Worm (Caenorhabditis elegans): Measurements from ENCODE around the gene R04A9.9.

Gene R04A9.9

ce11 chrX:390469-390868 lies at the start of gene R04A9.9:
TSS of gene R04A9.9 (minus strand) at chrX:390569.
- no peak for TF ChIP-seq lin-13 (GFP tag; optimal IDR thresholded peaks at IDR 0.05)
- no peak for TF ChIP-seq elt-3 (tag; optimal IDR thresholded peaks at IDR 0.05)
- TF ChIP-seq zag-1 (tag; optimal IDR thresholded peaks at IDR 0.05), result no peak
- no peak for TF ChIP-seq ztf-1 (GFP tag; conservative IDR thresholded peaks at IDR 0.05)
- no peak for TF ChIP-seq elt-1 (tag; optimal IDR thresholded peaks at IDR 0.05)
- TF ChIP-seq sma-9 (GFP tag; optimal IDR thresholded peaks at IDR 0.05), result no peak
- TF ChIP-seq sma-9 (tag; optimal IDR thresholded peaks at IDR 0.05), result no peak
- no peak for TF ChIP-seq blmp-1 (tag; optimal IDR thresholded peaks at IDR 0.05; ENCODE audit: insufficient read depth)
- no peak for TF ChIP-seq egl-27 (tag; optimal IDR thresholded peaks at IDR 0.05)
- no peak for TF ChIP-seq ZK546.5 (tag; optimal IDR thresholded peaks at IDR 0.05)
- TF ChIP-seq sma-3 (GFP tag; optimal IDR thresholded peaks at IDR 0.05), result no peak
- no peak for TF ChIP-seq R02D3.7 (tag; optimal IDR thresholded peaks at IDR 0.05)
- no peak for TF ChIP-seq lsy-2 (tag; optimal IDR thresholded peaks at IDR 0.05)
- no peak for TF ChIP-seq ama-1 (optimal IDR thresholded peaks at IDR 0.05)
- TF ChIP-seq ztf-11 (tag; optimal IDR thresholded peaks at IDR 0.05), result no peak
- no peak for TF ChIP-seq dmd-4 (tag; optimal IDR thresholded peaks at IDR 0.05)
- TF ChIP-seq aly-2 (tag; optimal IDR thresholded peaks at IDR 0.05), result no peak
- TF ChIP-seq unc-39 (tag; optimal IDR thresholded peaks at IDR 0.05), result no peak
- TF ChIP-seq lin-39 (tag; optimal IDR thresholded peaks at IDR 0.05), result no peak

DNA sequence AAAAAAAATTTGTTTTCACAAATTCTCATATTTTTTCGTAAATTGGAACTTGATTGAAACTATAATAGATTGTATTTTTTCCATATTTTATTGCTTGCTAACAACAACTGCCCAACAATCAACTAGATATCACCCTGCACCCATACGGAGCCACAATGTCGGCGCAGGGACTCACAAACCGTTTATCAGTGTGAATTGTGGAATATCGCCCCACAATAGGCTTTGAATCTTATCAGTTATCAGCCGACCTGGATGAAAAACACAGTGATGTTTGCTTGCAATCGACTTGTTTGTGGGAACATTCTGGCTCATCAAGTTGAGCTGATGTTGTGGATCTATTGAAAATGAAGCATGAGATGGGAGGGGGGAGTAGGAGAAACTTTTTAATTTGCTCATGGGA lies 48.7 kb upstream of the R04A9.9 start:
- TF ChIP-seq fos-1 (tag; optimal IDR thresholded peaks at IDR 0.05) (no peak), sma-9 (GFP tag; optimal IDR thresholded peaks at IDR 0.05) (peak; percentile 15), sma-9 (tag; optimal IDR thresholded peaks at IDR 0.05) (no peak)

- peak; percentile 39 for TF ChIP-seq fos-1 (tag; optimal IDR thresholded peaks at IDR 0.05)
- no peak for TF ChIP-seq ztf-11 (tag; optimal IDR thresholded peaks at IDR 0.05)
Observed at ce11 chrX:438396-438795, 48.0 kb upstream of the R04A9.9 start.

DNA sequence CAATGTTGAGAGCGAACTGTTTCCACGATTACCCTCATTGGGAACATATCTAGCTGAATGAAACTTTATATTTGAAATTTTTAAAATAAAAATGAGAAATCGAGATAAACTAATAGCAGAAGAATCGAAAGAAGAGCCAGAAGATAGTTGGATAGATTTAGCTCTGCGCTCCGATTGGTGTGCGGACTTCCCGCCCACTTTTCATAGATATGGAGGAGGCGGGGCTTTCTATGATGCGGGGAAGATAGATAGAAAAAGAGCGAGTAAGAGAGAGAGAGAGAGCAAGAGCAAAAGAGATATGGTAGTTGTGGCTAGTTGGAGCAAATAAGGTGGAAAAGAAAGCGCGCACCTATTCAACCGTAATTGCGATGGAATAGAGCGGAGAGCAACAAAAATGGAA lies 43.4 kb upstream of the R04A9.9 start, which contains the start of gene dve-1:
Gene dve-1 (minus strand): TSS at position 66 of the 400 bp plus-strand sequence.
- TF ChIP-seq unc-62 (GFP tag; optimal IDR thresholded peaks at IDR 0.05), result no peak

DNA sequence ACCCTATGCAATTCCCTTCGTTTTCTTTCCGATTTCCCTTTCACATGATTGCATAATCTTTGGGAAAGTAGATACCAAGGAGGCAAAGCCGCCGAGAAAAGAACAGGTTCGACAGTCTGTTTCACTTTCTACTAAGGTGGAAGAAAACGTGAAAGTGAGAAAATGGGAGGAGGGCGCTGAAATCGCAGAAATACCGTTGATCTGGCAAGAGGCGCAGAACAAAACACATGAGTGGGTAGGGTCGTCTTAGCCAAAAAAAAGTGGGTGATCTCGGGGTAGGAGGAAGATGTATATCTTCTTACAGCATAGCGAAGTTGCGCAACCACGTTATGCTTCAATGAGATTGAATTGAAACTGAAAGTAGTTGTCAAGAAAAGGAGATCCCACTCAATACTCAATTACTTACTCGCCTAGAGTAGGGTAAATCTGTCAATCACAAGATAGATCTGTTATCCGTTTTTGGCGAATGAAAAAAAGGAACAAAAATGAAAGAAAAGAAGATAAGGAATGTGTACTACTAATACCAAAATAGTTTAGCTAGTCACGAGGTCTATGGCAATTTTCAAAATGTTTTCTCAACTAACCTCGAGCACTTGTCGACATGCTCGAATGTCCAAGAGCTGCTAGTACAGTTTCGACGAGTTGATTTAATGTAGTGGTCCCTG lies 42.8 kb upstream of the R04A9.9 start:
- no peak for TF ChIP-seq elt-3 (tag; optimal IDR thresholded peaks at IDR 0.05)
- peak; percentile 23 for TF ChIP-seq sem-4 (tag; optimal IDR thresholded peaks at IDR 0.05)
- TF ChIP-seq nhr-6 (tag; optimal IDR thresholded peaks at IDR 0.05), result no peak
- peak; percentile 70 for TF ChIP-seq nhr-25 (tag; optimal IDR thresholded peaks at IDR 0.05)
- peak; percentile 98 for TF ChIP-seq blmp-1 (tag; optimal IDR thresholded peaks at IDR 0.05; ENCODE audit: insufficient read depth)
- TF ChIP-seq nhr-21 (tag; optimal IDR thresholded peaks at IDR 0.05), result peak; percentile 7
- TF ChIP-seq sma-9 (GFP tag; optimal IDR thresholded peaks at IDR 0.05), result peak; percentile 35
- no peak for TF ChIP-seq sma-9 (tag; optimal IDR thresholded peaks at IDR 0.05)
- peak; percentile 15 for TF ChIP-seq nhr-129 (tag; optimal IDR thresholded peaks at IDR 0.05)

DNA sequence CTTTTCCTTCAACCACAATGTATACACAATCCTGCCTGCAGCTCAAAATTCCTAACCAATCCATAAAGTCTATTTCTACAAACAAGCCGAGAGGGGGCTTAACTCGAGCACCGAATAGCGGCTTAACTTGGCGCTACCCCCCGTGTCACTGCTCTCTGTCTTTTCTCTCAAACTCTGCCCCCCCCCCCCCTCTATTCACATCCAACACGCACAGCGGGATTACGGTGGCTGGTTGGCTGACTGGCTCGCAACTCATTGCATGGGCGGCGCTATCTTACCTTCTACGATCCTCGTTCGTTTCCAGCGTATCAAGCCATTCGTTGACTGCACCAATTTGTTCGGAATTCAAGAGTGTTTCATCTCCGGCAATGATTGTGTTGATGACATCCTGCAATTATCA lies 41.2 kb upstream of the R04A9.9 start:
- TF ChIP-seq ceh-16 (tag; optimal IDR thresholded peaks at IDR 0.05), result no peak
- no peak for TF ChIP-seq aly-2 (tag; optimal IDR thresholded peaks at IDR 0.05)
- TF ChIP-seq nhr-23 (tag; optimal IDR thresholded peaks at IDR 0.05), result no peak
- TF ChIP-seq gmeb-1 (tag; optimal IDR thresholded peaks at IDR 0.05), result no peak
- TF ChIP-seq lsy-2 (tag; optimal IDR thresholded peaks at IDR 0.05), result no peak
- TF ChIP-seq Y55F3AM.14 (GFP tag; optimal IDR thresholded peaks at IDR 0.05), result no peak
- TF ChIP-seq nhr-11 (tag; optimal IDR thresholded peaks at IDR 0.05), result no peak
- no peak for TF ChIP-seq unc-62 (GFP tag; optimal IDR thresholded peaks at IDR 0.05)
- no peak for TF ChIP-seq ztf-1 (GFP tag; conservative IDR thresholded peaks at IDR 0.05)
- no peak for TF ChIP-seq nhr-25 (tag; optimal IDR thresholded peaks at IDR 0.05)
- TF ChIP-seq zag-1 (tag; optimal IDR thresholded peaks at IDR 0.05), result no peak
- no peak for TF ChIP-seq ZK546.5 (tag; optimal IDR thresholded peaks at IDR 0.05)
- TF ChIP-seq C34F6.9 (tag; optimal IDR thresholded peaks at IDR 0.05), result no peak
- no peak for TF ChIP-seq lin-39 (tag; optimal IDR thresholded peaks at IDR 0.05)
- TF ChIP-seq blmp-1 (tag; optimal IDR thresholded peaks at IDR 0.05; ENCODE audit: insufficient read depth), result no peak

Measured in whole organism, L2 larva.